Worm (Caenorhabditis elegans): ENCODE results near the gene phy-4.

Gene phy-4

DNA sequence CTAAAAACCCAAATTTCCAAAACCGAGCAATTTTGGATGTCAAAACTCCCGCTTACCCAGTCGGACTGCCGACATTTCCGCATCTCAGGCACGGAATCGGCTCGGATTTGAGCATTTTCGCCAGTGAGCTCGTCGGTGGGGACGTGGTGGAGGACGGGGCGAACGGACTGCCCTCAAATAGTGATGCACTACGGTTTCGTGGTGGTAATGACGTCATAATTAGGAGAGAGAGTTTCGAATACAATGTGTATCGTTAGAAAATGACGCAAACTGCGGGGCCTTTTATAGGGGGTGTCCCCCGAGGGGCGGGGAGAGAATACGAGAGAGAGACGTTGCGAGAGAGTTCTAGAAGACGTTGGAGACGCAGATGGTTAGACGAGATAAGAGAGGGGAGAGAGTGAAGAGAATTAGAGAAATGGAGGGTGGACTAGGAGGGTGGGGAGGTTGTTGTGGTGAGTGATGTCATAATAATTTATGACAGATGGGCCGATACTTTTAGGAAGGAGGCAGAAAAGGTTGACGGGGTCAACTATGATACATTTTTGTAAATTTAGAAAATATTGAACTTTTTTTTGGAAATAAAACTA is 9.2 kb upstream of the phy-4 start (continued):
- TF ChIP-seq sma-9 (GFP tag; optimal IDR thresholded peaks at IDR 0.05) (peak; percentile 98), sma-9 (tag; optimal IDR thresholded peaks at IDR 0.05) (peak; percentile 30), unc-62 (GFP tag; optimal IDR thresholded peaks at IDR 0.05) (peak; percentile 73), snpc-4 (tag; optimal IDR thresholded peaks at IDR 0.05) (peak; percentile 62), Y55F3AM.14 (GFP tag; optimal IDR thresholded peaks at IDR 0.05) (peak; percentile 88), lsy-2 (tag; optimal IDR thresholded peaks at IDR 0.05) (peak; percentile 65 to 89), lin-13 (GFP tag; optimal IDR thresholded peaks at IDR 0.05) (peak; percentile 90), peb-1 (tag; optimal IDR thresholded peaks at IDR 0.05) (no peak), nhr-6 (tag; optimal IDR thresholded peaks at IDR 0.05) (peak; percentile 88), F13H6.1 (tag; optimal IDR thresholded peaks at IDR 0.05) (peak; percentile 88), blmp-1 (tag; optimal IDR thresholded peaks at IDR 0.05; ENCODE audit: insufficient read depth) (peak; percentile 77), nhr-10 (tag; optimal IDR thresholded peaks at IDR 0.05) (peak; percentile 71), nhr-11 (tag; optimal IDR thresholded peaks at IDR 0.05) (no peak), skn-1 (tag; optimal IDR thresholded peaks at IDR 0.05) (no peak), alr-1 (tag; optimal IDR thresholded peaks at IDR 0.05) (no peak), R02D3.7 (tag; optimal IDR thresholded peaks at IDR 0.05) (no peak), mdl-1 (tag; optimal IDR thresholded peaks at IDR 0.05) (peak; percentile 75 to 89), elt-3 (tag; optimal IDR thresholded peaks at IDR 0.05) (no peak), ztf-1 (GFP tag; conservative IDR thresholded peaks at IDR 0.05) (no peak), C34F6.9 (tag; optimal IDR thresholded peaks at IDR 0.05) (peak; percentile 75), ztf-4 (tag; optimal IDR thresholded peaks at IDR 0.05) (peak; percentile 92), mab-5 (tag; optimal IDR thresholded peaks at IDR 0.05) (peak; percentile 97), ceh-16 (tag; optimal IDR thresholded peaks at IDR 0.05) (peak; percentile 47), fos-1 (tag; optimal IDR thresholded peaks at IDR 0.05) (peak; percentile 79)

ce11 chrV:19521351-19522278 is 8.2 kb upstream of the phy-4 start:
- TF ChIP-seq nhr-77 (tag; optimal IDR thresholded peaks at IDR 0.05) (no peak), peb-1 (tag; optimal IDR thresholded peaks at IDR 0.05) (no peak), blmp-1 (tag; optimal IDR thresholded peaks at IDR 0.05; ENCODE audit: insufficient read depth) (no peak), nhr-25 (tag; optimal IDR thresholded peaks at IDR 0.05) (peak; percentile 52), crh-2 (tag; optimal IDR thresholded peaks at IDR 0.05) (no peak), C34F6.9 (tag; optimal IDR thresholded peaks at IDR 0.05) (peak; percentile 20), F13H6.1 (tag; optimal IDR thresholded peaks at IDR 0.05) (no peak), lsy-2 (tag; optimal IDR thresholded peaks at IDR 0.05) (peak in 1 of 2 experiments; percentile 57), lin-39 (tag; optimal IDR thresholded peaks at IDR 0.05) (no peak), ama-1 (optimal IDR thresholded peaks at IDR 0.05) (no peak), ZK546.5 (tag; optimal IDR thresholded peaks at IDR 0.05) (no peak), nhr-12 (tag; optimal IDR thresholded peaks at IDR 0.05) (no peak), skn-1 (tag; optimal IDR thresholded peaks at IDR 0.05) (no peak), mdl-1 (tag; optimal IDR thresholded peaks at IDR 0.05) (peak in 1 of 2 experiments; percentile 34), nhr-6 (tag; optimal IDR thresholded peaks at IDR 0.05) (no peak), alr-1 (tag; optimal IDR thresholded peaks at IDR 0.05) (no peak), elt-1 (tag; optimal IDR thresholded peaks at IDR 0.05) (no peak), nhr-21 (tag; optimal IDR thresholded peaks at IDR 0.05) (no peak), sem-4 (tag; optimal IDR thresholded peaks at IDR 0.05) (no peak), nhr-11 (tag; optimal IDR thresholded peaks at IDR 0.05) (no peak), sma-9 (GFP tag; optimal IDR thresholded peaks at IDR 0.05) (peak; percentile 85), sma-9 (tag; optimal IDR thresholded peaks at IDR 0.05) (no peak), lin-13 (GFP tag; optimal IDR thresholded peaks at IDR 0.05) (no peak), ztf-1 (GFP tag; conservative IDR thresholded peaks at IDR 0.05) (no peak), ztf-4 (tag; optimal IDR thresholded peaks at IDR 0.05) (no peak), mbf-1 (tag; optimal IDR thresholded peaks at IDR 0.05) (no peak), snpc-4 (tag; optimal IDR thresholded peaks at IDR 0.05) (no peak), nhr-129 (tag; optimal IDR thresholded peaks at IDR 0.05) (peak; percentile 26), zag-1 (tag; optimal IDR thresholded peaks at IDR 0.05) (no peak), ceh-82 (tag; optimal IDR thresholded peaks at IDR 0.05) (no peak), aly-2 (tag; optimal IDR thresholded peaks at IDR 0.05) (no peak), mab-5 (tag; optimal IDR thresholded peaks at IDR 0.05) (no peak), ceh-16 (tag; optimal IDR thresholded peaks at IDR 0.05) (no peak), unc-62 (GFP tag; optimal IDR thresholded peaks at IDR 0.05) (no peak), unc-55 (GFP tag; optimal IDR thresholded peaks at IDR 0.05) (no peak), fos-1 (tag; optimal IDR thresholded peaks at IDR 0.05) (no peak), lin-11 (tag; optimal IDR thresholded peaks at IDR 0.05) (no peak), ztf-11 (tag; optimal IDR thresholded peaks at IDR 0.05) (no peak), nhr-237 (tag; optimal IDR thresholded peaks at IDR 0.05) (no peak), nhr-23 (tag; optimal IDR thresholded peaks at IDR 0.05) (no peak), nhr-10 (tag; optimal IDR thresholded peaks at IDR 0.05) (no peak), unc-39 (tag; optimal IDR thresholded peaks at IDR 0.05) (no peak), gmeb-1 (tag; optimal IDR thresholded peaks at IDR 0.05) (no peak), egl-27 (tag; optimal IDR thresholded peaks at IDR 0.05) (no peak)
